Worm (Caenorhabditis elegans) whole organism, midembryonic: ENCODE data around the gene F56C9.8.

ENCODE experiments used
- cog-1 ChIP-seq: sonication (generic microtip); optimal IDR thresholded peaks from 2 replicates; lab custom pipeline; 2016; ENCODE audit warnings: missing genetic modification characterization, missing compliant biosample characterization
- flt-1 ChIP-seq: fragments of 200-800 bp; sonication (Bioruptor generic); IDR thresholded peaks from 2 replicates; pipeline ENCODE4 v1.3.6; 2022; ENCODE audit warnings: missing genetic modification characterization, missing compliant biosample characterization
- med-1 ChIP-seq: sonication (generic microtip); optimal IDR thresholded peaks from 2 replicates; lab custom pipeline; 2017; ENCODE audit warnings: missing genetic modification characterization, mild to moderate bottlenecking, missing compliant biosample characterization, antibody characterized with exemption, missing genetic modification reagents; ENCODE audit not compliant: insufficient read depth
- tab-1 ChIP-seq: fragments of 200-800 bp; sonication (Bioruptor generic); IDR thresholded peaks from 2 replicates; pipeline ENCODE4 v1.3.6; 2022; ENCODE audit warnings: missing genetic modification characterization, missing compliant biosample characterization
- ztf-29 ChIP-seq: fragments of 200-800 bp; sonication (Bioruptor generic); IDR thresholded peaks from 2 replicates; pipeline ENCODE4 v1.3.6; 2022; ENCODE audit warnings: missing genetic modification reagents, missing genetic modification characterization, missing compliant biosample characterization

DNA sequence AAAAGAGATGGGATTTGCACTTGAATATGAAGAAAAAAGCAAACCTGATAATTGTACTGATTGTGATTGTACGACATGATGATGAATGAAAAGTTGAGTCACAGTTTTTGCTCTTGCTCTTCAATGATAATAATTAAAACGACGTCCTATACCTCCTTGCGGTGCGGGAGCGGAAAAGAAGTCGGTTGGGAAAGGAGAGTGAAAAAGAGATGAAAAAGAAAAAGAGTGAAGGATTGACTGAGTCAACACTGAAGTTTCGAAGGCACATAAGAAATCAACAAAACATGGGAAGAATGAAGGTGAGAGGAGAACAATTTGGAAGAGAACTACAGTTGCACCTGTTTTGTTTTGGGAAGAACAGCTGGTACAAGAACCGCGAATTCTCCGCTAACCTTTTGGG, at the start of gene F56C9.8:
- TF ChIP-seq ztf-29 (GFP tag; lab: Robert Waterston, UW) (no peak), tab-1 (GFP tag; lab: Robert Waterston, UW) (no peak), med-1 (GFP tag; lab: Kevin White, UChicago) (no peak), cog-1 (no peak), flt-1 (GFP tag; lab: Robert Waterston, UW) (no peak)
